Worm (Caenorhabditis elegans) whole organism, midembryonic: Measurements from ENCODE around the gene C14A11.6.

Experiments
- med-1 ChIP-seq: sonication (generic microtip); optimal IDR thresholded peaks from 2 replicates; lab custom pipeline; 2017; ENCODE audit warnings: missing genetic modification characterization, mild to moderate bottlenecking, missing compliant biosample characterization, antibody characterized with exemption, missing genetic modification reagents; ENCODE audit not compliant: insufficient read depth
- ztf-23 ChIP-seq: fragments of 200-800 bp; sonication (Bioruptor generic); IDR thresholded peaks from 2 replicates; pipeline ENCODE4 v1.3.6; 2022; ENCODE audit warnings: missing genetic modification reagents, missing genetic modification characterization, missing compliant biosample characterization

- TF ChIP-seq ztf-23 (no peak), med-1 (GFP tag; lab: Kevin White, UChicago) (no peak)
These were observed 26.3 kb upstream of the C14A11.6 start, which contains the start of gene Y71H10B.1 for ce11 chrX:2840287-2840686.
